Worm (Caenorhabditis elegans) whole organism, L1 larva: ENCODE measurements around the gene W01C8.1.

ENCODE experiments used
- C34B4.2 ChIP-seq: sonication (generic microtip); optimal IDR thresholded peaks from 2 replicates; lab custom pipeline; 2017; ENCODE audit warnings: mild to moderate bottlenecking, missing genetic modification characterization, missing compliant biosample characterization
- alr-1 ChIP-seq: fragments of 200-800 bp; sonication (Bioruptor generic); optimal IDR thresholded peaks from 2 replicates; lab custom pipeline; 2018; ENCODE audit warnings: borderline replicate concordance, mild to moderate bottlenecking, missing genetic modification characterization, missing compliant biosample characterization
- ama-1 ChIP-seq: fragments of 150-350 bp; optimal IDR thresholded peaks from 2 replicates; lab custom pipeline; 2014
- blmp-1 ChIP-seq: fragments of 150-350 bp; optimal IDR thresholded peaks from 2 replicates; lab custom pipeline; 2014; ENCODE audit warnings: missing biosample characterization, missing genetic modification characterization
- ceh-8 ChIP-seq: fragments of 200-800 bp; sonication (Bioruptor generic); optimal IDR thresholded peaks from 2 replicates; lab custom pipeline; 2018; ENCODE audit warnings: mild to moderate bottlenecking, missing genetic modification characterization, moderate library complexity, missing compliant biosample characterization
- ceh-82 ChIP-seq, 3 experiments: fragments of 150-350 bp in 1 of 3; sonication (generic microtip) in 2 of 3; optimal IDR thresholded peaks; 2 replicates each; lab custom pipeline; 2014 to 2017; ENCODE audit warnings: missing biosample characterization in 3 of 3, missing genetic modification characterization in 3 of 3
- ceh-90 ChIP-seq: sonication (generic microtip); optimal IDR thresholded peaks from 2 replicates; lab custom pipeline; 2016; ENCODE audit warnings: missing genetic modification characterization, missing compliant biosample characterization
- dpl-1 ChIP-seq, 3 experiments: fragments of 150-350 bp in 2 of 3; sonication (generic microtip) in 1 of 3; optimal IDR thresholded peaks; 2 replicates each; lab custom pipeline; 2014 to 2017; ENCODE audit warnings: missing biosample characterization in 3 of 3, missing genetic modification characterization in 3 of 3, missing genetic modification reagents in 3 of 3
- efl-1 ChIP-seq, 4 experiments: fragments of 150-350 bp; optimal IDR thresholded peaks in 3 of 4; peaks in 1 of 4; 1 replicate in 1 of 4; 2 replicates in 3 of 4; lab custom pipeline; 2014; ENCODE audit warnings: missing biosample characterization in 2 of 4, missing genetic modification characterization in 2 of 4, missing genetic modification reagents in 2 of 4
- efl-3 ChIP-seq: fragments of 200-800 bp; sonication (Bioruptor generic); optimal IDR thresholded peaks from 2 replicates; lab custom pipeline; 2018; ENCODE audit warnings: mild to moderate bottlenecking, missing genetic modification characterization, missing compliant biosample characterization
- egl-13 ChIP-seq: sonication (generic microtip); optimal IDR thresholded peaks from 2 replicates; lab custom pipeline; 2016; ENCODE audit warnings: missing genotype, missing genetic modification reagents, missing genetic modification characterization, missing compliant biosample characterization
- egl-27 ChIP-seq, 2 experiments: fragments of 150-350 bp in 1 of 2; sonication (generic microtip); optimal IDR thresholded peaks; 3 replicates each; lab custom pipeline; 2017 to 2018; ENCODE audit warnings: missing biosample characterization in 2 of 2, missing genetic modification characterization in 2 of 2, missing genetic modification reagents in 2 of 2
- elt-2 ChIP-seq: sonication (generic microtip); optimal IDR thresholded peaks from 2 replicates; lab custom pipeline; 2016; ENCODE audit warnings: missing genetic modification characterization, mild to moderate bottlenecking, inconsistent platforms, missing compliant biosample characterization, missing genetic modification reagents
- fkh-4 ChIP-seq: sonication (generic microtip); optimal IDR thresholded peaks from 2 replicates; lab custom pipeline; 2016; ENCODE audit warnings: missing compliant biosample characterization, missing genetic modification characterization, borderline replicate concordance
- fkh-8 ChIP-seq: sonication (generic microtip); optimal IDR thresholded peaks from 2 replicates; lab custom pipeline; 2016; ENCODE audit warnings: mild to moderate bottlenecking, missing genetic modification characterization, missing compliant biosample characterization
- fos-1 ChIP-seq: fragments of 150-350 bp; optimal IDR thresholded peaks from 2 replicates; lab custom pipeline; 2014; ENCODE audit warnings: missing biosample characterization, missing genetic modification characterization
- hpl-2 ChIP-seq: fragments of 150-350 bp; optimal IDR thresholded peaks from 2 replicates; lab custom pipeline; 2014; ENCODE audit warnings: missing biosample characterization, missing genetic modification reagents, missing genetic modification characterization
- lin-14 ChIP-seq: fragments of 200-800 bp; sonication (Bioruptor generic); optimal IDR thresholded peaks from 2 replicates; lab custom pipeline; 2018; ENCODE audit warnings: mild to moderate bottlenecking, missing genetic modification characterization, moderate library complexity, missing compliant biosample characterization
- lin-15B ChIP-seq: fragments of 150-350 bp; sonication (generic microtip); optimal IDR thresholded peaks from 3 replicates; lab custom pipeline; 2014; ENCODE audit warnings: missing biosample characterization, missing genetic modification characterization
- lin-35 ChIP-seq, 2 experiments: fragments of 150-350 bp; optimal IDR thresholded peaks; 2 replicates each; lab custom pipeline; 2014; ENCODE audit warnings: missing biosample characterization in 2 of 2, missing genetic modification characterization in 2 of 2, missing genetic modification reagents in 2 of 2
- lin-39 ChIP-seq: fragments of 150-350 bp; optimal IDR thresholded peaks from 2 replicates; lab custom pipeline; 2014; ENCODE audit warnings: missing biosample characterization, missing genetic modification reagents, missing genetic modification characterization
- lsy-2 ChIP-seq, 2 experiments: fragments of 150-350 bp; optimal IDR thresholded peaks; 2 replicates each; lab custom pipeline; 2014; ENCODE audit warnings: missing biosample characterization in 2 of 2, missing genetic modification characterization in 2 of 2
- mab-9 ChIP-seq: fragments of 200-800 bp; sonication (Bioruptor generic); IDR thresholded peaks from 2 replicates; pipeline ENCODE4 v1.3.6; 2022; ENCODE audit warnings: missing genetic modification reagents, missing genetic modification characterization, missing compliant biosample characterization
- mdl-1 ChIP-seq, 2 experiments: fragments of 150-350 bp; optimal IDR thresholded peaks; 2 replicates each; lab custom pipeline; 2014 to 2017; ENCODE audit warnings: missing biosample characterization in 2 of 2, missing genetic modification characterization in 2 of 2, inconsistent platforms in 1 of 2
- mef-2 ChIP-seq: fragments of 150-350 bp; optimal IDR thresholded peaks from 2 replicates; lab custom pipeline; 2014; ENCODE audit warnings: missing biosample characterization, missing genetic modification characterization
- mep-1 ChIP-seq: fragments of 150-350 bp; optimal IDR thresholded peaks from 2 replicates; lab custom pipeline; 2014; ENCODE audit warnings: missing biosample characterization, missing genetic modification characterization
- nhr-11 ChIP-seq: fragments of 150-350 bp; optimal IDR thresholded peaks from 2 replicates; lab custom pipeline; 2014; ENCODE audit warnings: missing biosample characterization, missing genetic modification characterization
- nhr-19 ChIP-seq: fragments of 200-800 bp; sonication (Bioruptor generic); conservative IDR thresholded peaks from 2 replicates; pipeline ENCODE4 v1.3.6; 2022; ENCODE audit warnings: missing genetic modification characterization, missing compliant biosample characterization
- nhr-237 ChIP-seq: fragments of 150-350 bp; optimal IDR thresholded peaks from 2 replicates; lab custom pipeline; 2014; ENCODE audit warnings: missing biosample characterization, missing genetic modification characterization
- nhr-47 ChIP-seq: sonication (generic microtip); optimal IDR thresholded peaks from 2 replicates; lab custom pipeline; 2016; ENCODE audit warnings: mild to moderate bottlenecking, missing genetic modification characterization, moderate library complexity, missing compliant biosample characterization
- nhr-71 ChIP-seq: sonication (generic microtip); optimal IDR thresholded peaks from 2 replicates; lab custom pipeline; 2016; ENCODE audit warnings: mild to moderate bottlenecking, missing genetic modification characterization, moderate library complexity, missing compliant biosample characterization
- pqm-1 ChIP-seq: sonication (generic microtip); optimal IDR thresholded peaks from 3 replicates; lab custom pipeline; 2017; ENCODE audit warnings: missing biosample characterization, missing genetic modification characterization
- snpc-4 ChIP-seq: fragments of 150-350 bp; optimal IDR thresholded peaks from 2 replicates; lab custom pipeline; 2014; ENCODE audit warnings: missing biosample characterization, missing genetic modification characterization
- snu-23 ChIP-seq: sonication (generic microtip); optimal IDR thresholded peaks from 2 replicates; lab custom pipeline; 2016; ENCODE audit warnings: missing genetic modification characterization, missing compliant biosample characterization
- sptf-1 ChIP-seq: fragments of 150-350 bp; optimal IDR thresholded peaks from 2 replicates; lab custom pipeline; 2014; ENCODE audit warnings: missing biosample characterization, missing genetic modification characterization
- sup-37 ChIP-seq: fragments of 200-800 bp; sonication (Bioruptor generic); optimal IDR thresholded peaks from 2 replicates; lab custom pipeline; 2018; ENCODE audit warnings: mild to moderate bottlenecking, missing genetic modification characterization, missing compliant biosample characterization
- unc-30 ChIP-seq: sonication (generic microtip); optimal IDR thresholded peaks from 2 replicates; lab custom pipeline; 2017; ENCODE audit warnings: missing biosample characterization, missing genetic modification characterization
- unc-62 ChIP-seq: fragments of 150-350 bp; optimal IDR thresholded peaks from 2 replicates; lab custom pipeline; 2014; ENCODE audit warnings: missing biosample characterization, missing genetic modification reagents, missing genetic modification characterization
- vab-15 ChIP-seq: sonication (generic microtip); optimal IDR thresholded peaks from 2 replicates; lab custom pipeline; 2017; ENCODE audit warnings: missing genotype, mild to moderate bottlenecking, missing genetic modification characterization, missing compliant biosample characterization
- xbp-1 ChIP-seq: sonication (generic microtip); optimal IDR thresholded peaks from 2 replicates; lab custom pipeline; 2016; ENCODE audit warnings: missing genetic modification characterization, missing compliant biosample characterization
- zag-1 ChIP-seq: fragments of 150-350 bp; optimal IDR thresholded peaks from 2 replicates; lab custom pipeline; 2014; ENCODE audit warnings: missing biosample characterization, missing genetic modification characterization
- ztf-4 ChIP-seq: fragments of 150-350 bp; optimal IDR thresholded peaks from 2 replicates; lab custom pipeline; 2014; ENCODE audit warnings: missing biosample characterization, missing genetic modification characterization

Gene W01C8.1

ce11 chrX:5689077-5689476 is 3.1 kb upstream of the W01C8.1 start:
- TF ChIP-seq blmp-1 (tag; lab: Kevin White, UChicago) (no peak), ceh-90 (no peak), zag-1 (tag; lab: Kevin White, UChicago) (no peak), lsy-2 (tag; optimal IDR thresholded peaks at IDR 0.05; lab: Kevin White, UChicago) (no peak), nhr-19 (GFP tag; lab: Robert Waterston, UW) (no peak), dpl-1 (GFP tag; optimal IDR thresholded peaks at IDR 0.05; lab: Kevin White, UChicago) (no peak), ceh-82 (tag; optimal IDR thresholded peaks at IDR 0.05; lab: Kevin White, UChicago) (no peak), lin-14 (no peak), mab-9 (no peak), snpc-4 (no peak), sup-37 (no peak), egl-27 (tag; optimal IDR thresholded peaks at IDR 0.05; lab: Kevin White, UChicago) (no peak), fkh-8 (tag; lab: Kevin White, UChicago) (no peak), nhr-47 (tag; lab: Kevin White, UChicago) (no peak), fos-1 (no peak), lin-15B (tag; lab: Kevin White, UChicago) (no peak)

- TF ChIP-seq unc-62 (GFP tag; lab: Kevin White, UChicago) (no peak), nhr-71 (tag; lab: Kevin White, UChicago) (peak; percentile 2), sup-37 (no peak), vab-15 (tag; lab: Kevin White, UChicago) (no peak), mdl-1 (tag; optimal IDR thresholded peaks at IDR 0.05; lab: Kevin White, UChicago) (no peak), efl-1 (optimal IDR thresholded peaks at IDR 0.05; lab: Kevin White, UChicago) (no peak), efl-1 (GFP tag; optimal IDR thresholded peaks at IDR 0.05 in 1 of 2; lab: Kevin White, UChicago) (peak in 1 of 2 experiments; percentile 90), blmp-1 (tag; lab: Kevin White, UChicago) (no peak), nhr-11 (tag; lab: Kevin White, UChicago) (no peak), ama-1 (lab: Kevin White, UChicago) (no peak), unc-30 (tag; lab: Kevin White, UChicago) (no peak), egl-13 (no peak), hpl-2 (GFP tag; lab: Kevin White, UChicago) (no peak), C34B4.2 (no peak), mef-2 (no peak), alr-1 (tag; lab: Kevin White, UChicago) (no peak), ceh-8 (GFP tag; lab: Kevin White, UChicago) (no peak), nhr-19 (GFP tag; lab: Robert Waterston, UW) (no peak), lin-39 (tag; lab: Kevin White, UChicago) (no peak), snu-23 (GFP tag; lab: Kevin White, UChicago) (no peak), fkh-4 (tag; lab: Kevin White, UChicago) (no peak), mep-1 (tag; lab: Kevin White, UChicago) (no peak), lin-35 (GFP tag; optimal IDR thresholded peaks at IDR 0.05; lab: Kevin White, UChicago) (peak in 1 of 2 experiments; percentile 12), ztf-4 (tag; lab: Kevin White, UChicago) (no peak), nhr-237 (tag; lab: Kevin White, UChicago) (no peak), fkh-8 (tag; lab: Kevin White, UChicago) (no peak), pqm-1 (tag; lab: Kevin White, UChicago) (no peak), elt-2 (tag; lab: Kevin White, UChicago) (peak; percentile 2), efl-3 (GFP tag; lab: Kevin White, UChicago) (no peak), sptf-1 (tag; lab: Kevin White, UChicago) (no peak), xbp-1 (no peak), ceh-82 (tag; optimal IDR thresholded peaks at IDR 0.05; lab: Kevin White, UChicago) (no peak)
These were observed 3.2 kb downstream of the W01C8.1 start for ce11 chrX:5695416-5695815.
